Fruit fly (Drosophila melanogaster) Kc167 (cell line): ENCODE measurements around the gene CG11155.

ENCODE experiments used
- Myc ChIP-seq: fragments of >200 bp; optimal IDR thresholded peaks from 2 replicates; lab custom pipeline; 2017; ENCODE audit warnings: missing external identifiers
- Sin3A ChIP-seq: fragments of >200 bp; optimal IDR thresholded peaks from 2 replicates; lab custom pipeline; 2018; ENCODE audit warnings: missing external identifiers
- h ChIP-seq: fragments of >200 bp; optimal IDR thresholded peaks from 3 replicates; lab custom pipeline; 2018; ENCODE audit warnings: missing external identifiers
- insv ChIP-seq: fragments of >200 bp; optimal IDR thresholded peaks from 3 replicates; lab custom pipeline; 2018; ENCODE audit warnings: missing external identifiers
- psq ChIP-seq: fragments of >200 bp; optimal IDR thresholded peaks from 2 replicates; lab custom pipeline; 2017; ENCODE audit warnings: missing external identifiers
- ttk ChIP-seq: sonication (Bioruptor generic); optimal IDR thresholded peaks from 2 replicates; lab custom pipeline; 2017; ENCODE audit warnings: missing external identifiers

The CG11155 gene

DNA sequence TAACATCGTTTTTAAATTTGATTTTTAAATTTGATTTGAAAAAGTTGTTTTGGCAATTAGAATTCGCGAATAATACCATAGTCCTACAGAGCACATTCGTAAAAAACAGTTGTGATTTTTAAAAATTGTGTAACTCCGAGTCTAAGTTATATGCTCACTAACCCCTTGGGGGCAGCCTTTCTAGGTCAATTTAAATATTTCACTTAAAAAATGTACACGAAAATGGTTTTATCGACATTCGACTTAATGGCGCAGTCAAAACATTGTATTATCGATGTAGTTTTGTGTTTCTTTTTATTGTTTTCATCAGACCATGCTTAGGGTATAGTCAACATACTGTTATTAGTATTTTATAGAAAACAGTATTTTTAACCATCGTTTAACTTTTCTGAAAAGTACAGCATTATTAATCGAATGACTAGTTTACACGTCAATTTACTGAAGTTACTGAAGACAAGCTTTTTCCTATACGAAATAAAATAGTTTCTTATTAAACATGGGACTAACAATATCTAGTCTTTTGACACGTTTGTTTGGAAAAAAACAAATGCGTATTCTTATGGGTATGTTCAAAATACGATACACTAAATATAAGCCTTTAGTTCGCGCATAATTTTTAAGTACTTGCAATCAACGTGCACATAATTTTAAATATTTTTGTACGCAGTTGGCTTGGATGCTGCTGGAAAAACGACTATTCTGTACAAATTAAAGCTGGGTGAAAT lies 2.5 kb upstream of the CG11155 start, which contains the start of gene Arf4:
Gene Arf4 (plus strand): TSS at position 399 of the 725 bp plus-strand sequence.
- TF ChIP-seq ttk (lab: Kevin White, UChicago) (no peak), Myc (lab: Kevin White, UChicago) (no peak), psq (lab: Kevin White, UChicago) (no peak), h (lab: Kevin White, UChicago) (no peak), insv (lab: Kevin White, UChicago) (no peak), Sin3A (no peak)

DNA sequence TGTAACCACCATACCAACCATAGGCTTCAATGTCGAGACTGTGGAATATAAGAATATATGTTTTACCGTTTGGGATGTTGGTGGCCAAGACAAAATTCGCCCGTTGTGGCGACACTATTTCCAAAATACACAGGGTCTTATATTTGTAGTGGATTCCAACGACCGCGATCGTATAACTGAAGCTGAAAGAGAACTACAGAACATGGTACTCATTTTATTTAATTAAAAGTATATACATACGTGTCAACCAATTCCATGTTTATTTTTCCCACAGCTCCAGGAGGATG lies 2.0 kb upstream of the CG11155 start:
- TF ChIP-seq Myc (lab: Kevin White, UChicago) = no peak
- TF ChIP-seq Sin3A = no peak
- no peak for TF ChIP-seq h (lab: Kevin White, UChicago)
- no peak for TF ChIP-seq psq (lab: Kevin White, UChicago)
- TF ChIP-seq ttk (lab: Kevin White, UChicago) = no peak
- no peak for TF ChIP-seq insv (lab: Kevin White, UChicago)

DNA sequence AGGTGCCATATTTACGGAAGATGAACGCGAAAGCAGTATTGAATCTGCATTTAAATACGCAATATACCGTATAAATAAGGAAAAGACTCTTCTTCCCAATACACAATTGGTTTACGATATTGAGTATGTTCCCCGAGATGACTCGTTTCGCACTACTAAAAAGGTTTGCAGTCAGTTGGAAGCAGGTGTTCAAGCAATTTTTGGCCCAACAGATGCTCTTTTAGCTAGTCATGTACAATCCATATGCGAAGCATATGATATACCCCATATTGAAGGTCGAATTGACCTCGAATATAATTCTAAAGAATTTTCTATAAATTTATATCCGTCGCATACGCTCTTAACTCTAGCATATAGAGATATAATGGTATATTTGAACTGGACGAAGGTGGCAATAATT lies 598 bp downstream of the CG11155 start:
- TF ChIP-seq h (lab: Kevin White, UChicago) (no peak), ttk (lab: Kevin White, UChicago) (no peak), Sin3A (no peak), insv (lab: Kevin White, UChicago) (no peak), psq (lab: Kevin White, UChicago) (no peak), Myc (lab: Kevin White, UChicago) (no peak)

DNA sequence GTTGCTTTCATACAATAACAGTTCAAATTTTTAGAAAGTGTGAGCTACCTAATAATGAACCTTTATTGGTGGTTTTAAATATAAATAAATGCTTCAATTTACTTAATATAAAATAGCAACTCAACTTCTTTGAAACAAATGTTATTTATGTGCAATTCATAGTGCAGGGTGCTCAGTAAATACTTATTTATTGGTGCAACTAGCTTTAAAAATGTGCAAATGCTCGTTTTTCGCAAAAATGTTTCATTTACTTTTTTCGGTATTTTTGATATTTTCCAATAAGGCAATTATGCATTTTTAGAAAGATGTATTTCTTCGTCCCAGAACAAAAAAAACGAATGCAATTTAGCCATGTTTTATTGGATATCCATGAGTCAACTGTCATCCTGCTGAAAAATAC lies 18.3 kb downstream of the CG11155 start:
- no peak for TF ChIP-seq insv (lab: Kevin White, UChicago)
- TF ChIP-seq Sin3A = no peak
- TF ChIP-seq h (lab: Kevin White, UChicago) = no peak
- no peak for TF ChIP-seq ttk (lab: Kevin White, UChicago)
- no peak for TF ChIP-seq psq (lab: Kevin White, UChicago)
- TF ChIP-seq Myc (lab: Kevin White, UChicago) = no peak

DNA sequence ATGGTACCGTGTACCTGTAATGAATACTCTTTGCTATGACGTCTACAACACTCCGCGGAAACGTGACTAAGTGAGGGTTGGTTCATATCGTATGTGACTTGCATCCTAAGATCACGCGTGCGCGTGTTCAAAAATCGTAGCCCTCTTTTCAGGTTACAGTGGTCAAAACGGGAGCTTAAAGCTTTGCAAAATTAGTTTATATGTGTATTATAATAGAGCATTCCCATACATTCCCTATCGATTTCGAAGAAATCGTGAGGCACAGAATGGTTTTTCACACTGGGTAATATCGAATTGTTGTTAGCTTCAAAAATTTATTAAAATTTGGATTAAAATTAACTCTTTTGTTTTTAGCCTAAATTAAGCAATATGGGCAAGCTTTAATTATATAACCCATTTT lies 20.1 kb downstream of the CG11155 start:
- TF ChIP-seq ttk (lab: Kevin White, UChicago) (no peak), Sin3A (no peak), h (lab: Kevin White, UChicago) (no peak), insv (lab: Kevin White, UChicago) (no peak), Myc (lab: Kevin White, UChicago) (no peak), psq (lab: Kevin White, UChicago) (no peak)

DNA sequence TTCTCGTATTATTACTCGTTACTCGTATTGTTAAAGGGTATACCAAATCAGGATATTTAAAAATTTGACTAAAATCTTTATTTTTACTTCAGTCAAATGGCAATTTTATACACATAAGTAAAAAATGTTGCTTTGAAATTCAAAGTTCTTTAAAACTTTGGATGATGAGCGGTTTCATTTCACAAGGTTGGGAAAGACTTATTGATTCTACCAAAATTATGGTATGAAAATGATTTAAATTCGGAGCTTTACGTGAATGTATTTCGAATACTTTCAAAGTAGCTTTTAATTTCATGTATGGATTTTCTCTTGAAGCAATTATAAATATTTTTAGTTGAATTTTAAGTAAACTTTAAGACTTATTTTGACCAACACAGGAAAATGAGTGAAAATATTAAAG lies 20.8 kb downstream of the CG11155 start, which contains the start of gene Kif3C:
Gene Kif3C (plus strand): TSS at position 301 of the 400 bp plus-strand sequence.
- no peak for TF ChIP-seq psq (lab: Kevin White, UChicago)
- TF ChIP-seq insv (lab: Kevin White, UChicago) = no peak
- no peak for TF ChIP-seq ttk (lab: Kevin White, UChicago)
- no peak for TF ChIP-seq Sin3A
- no peak for TF ChIP-seq h (lab: Kevin White, UChicago)
- no peak for TF ChIP-seq Myc (lab: Kevin White, UChicago)

DNA sequence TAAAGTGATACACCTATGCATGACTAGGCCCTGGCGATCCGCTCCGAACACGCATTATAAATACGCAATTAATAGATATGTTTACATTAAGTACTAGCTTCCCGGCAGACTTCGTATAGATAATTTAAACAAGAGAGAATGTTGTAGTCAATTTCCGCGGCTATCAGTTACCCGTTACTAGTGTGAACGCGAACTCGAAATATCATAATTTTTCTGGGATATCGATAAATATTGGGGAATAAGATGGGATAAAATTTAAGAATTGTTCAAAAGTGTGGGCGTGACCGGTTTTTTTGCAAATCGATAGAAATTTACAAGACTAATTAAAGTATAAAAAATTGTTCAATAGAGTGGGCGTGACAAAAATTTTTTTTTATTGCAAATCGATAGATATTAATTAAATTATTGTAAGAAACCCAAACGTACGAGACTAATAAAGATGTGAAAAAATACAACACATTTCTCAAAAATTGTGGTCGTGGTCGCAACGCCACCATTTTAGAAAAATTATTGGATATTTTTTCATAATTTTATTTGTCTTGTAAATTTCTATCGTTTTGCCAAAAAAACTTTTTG lies 21.7 kb downstream of the CG11155 start:
- no peak for TF ChIP-seq ttk (lab: Kevin White, UChicago)
- TF ChIP-seq Sin3A = no peak
- TF ChIP-seq insv (lab: Kevin White, UChicago) = no peak
- TF ChIP-seq Myc (lab: Kevin White, UChicago) = no peak
- TF ChIP-seq psq (lab: Kevin White, UChicago) = no peak
- TF ChIP-seq h (lab: Kevin White, UChicago) = no peak

DNA sequence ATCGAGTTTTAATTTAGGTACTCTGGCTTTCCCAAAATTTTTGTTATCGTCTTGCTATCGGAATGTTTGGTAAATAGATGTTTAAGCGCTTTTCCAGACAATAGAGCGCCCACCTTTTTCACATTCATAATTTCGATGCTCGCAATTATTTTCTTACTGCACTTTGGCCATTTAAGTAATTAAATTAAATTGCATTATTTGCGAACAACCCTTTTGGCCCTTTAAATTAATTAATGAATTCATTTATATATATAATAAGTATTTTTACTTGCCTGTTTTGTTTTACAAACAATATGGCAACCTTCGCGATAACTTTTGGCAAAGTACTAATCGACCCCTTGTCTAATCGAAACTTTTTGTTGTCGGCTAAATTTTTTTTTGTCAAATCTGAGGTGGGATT lies 29.9 kb downstream of the CG11155 start:
- TF ChIP-seq insv (lab: Kevin White, UChicago) (no peak), Myc (lab: Kevin White, UChicago) (no peak), Sin3A (no peak), psq (lab: Kevin White, UChicago) (no peak)

DNA sequence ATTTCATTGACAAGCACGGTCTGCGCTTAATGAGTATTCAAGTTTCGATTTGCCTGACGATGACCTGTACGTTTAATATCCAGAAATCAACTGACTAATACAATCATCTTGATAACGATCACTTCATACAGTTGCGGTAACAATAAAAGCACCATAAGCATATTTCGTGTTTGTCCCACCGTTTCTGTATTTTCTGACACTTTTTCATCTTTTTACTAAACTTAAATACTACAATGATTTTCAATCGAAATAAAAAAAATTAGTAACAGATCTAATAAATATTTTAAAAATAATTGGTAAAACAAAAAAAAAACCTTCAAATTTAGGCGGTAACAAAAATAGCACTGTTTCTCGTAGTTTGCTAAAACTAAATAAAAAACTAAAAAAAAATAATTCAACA lies 35.7 kb downstream of the CG11155 start, which contains the start of gene CG32017:
Gene CG32017 (minus strand): TSS at position 101 of the 400 bp plus-strand sequence.
- TF ChIP-seq Myc (lab: Kevin White, UChicago) (no peak), insv (lab: Kevin White, UChicago) (no peak), psq (lab: Kevin White, UChicago) (no peak), ttk (lab: Kevin White, UChicago) (no peak), h (lab: Kevin White, UChicago) (no peak), Sin3A (no peak)

DNA sequence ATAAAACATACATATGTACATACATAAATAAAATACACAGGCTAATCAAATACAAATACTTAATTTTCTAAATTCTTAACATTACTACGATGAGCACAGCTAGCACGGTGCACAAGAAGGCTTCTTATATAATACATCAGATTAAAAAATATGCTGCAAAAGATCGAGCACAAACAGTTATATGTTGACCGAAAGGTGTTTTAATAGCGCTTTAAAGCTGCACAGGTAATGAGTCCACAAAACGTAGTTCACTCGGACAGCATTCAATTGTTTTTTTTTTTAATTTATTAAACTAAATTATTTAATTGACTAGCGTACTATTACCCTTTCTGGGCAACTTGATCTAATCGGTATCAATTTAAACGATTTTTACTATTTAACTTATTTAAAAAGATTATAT lies 48.8 kb downstream of the CG11155 start:
- TF ChIP-seq Myc (lab: Kevin White, UChicago) (no peak), Sin3A (no peak), h (lab: Kevin White, UChicago) (no peak), ttk (lab: Kevin White, UChicago) (no peak), insv (lab: Kevin White, UChicago) (no peak), psq (lab: Kevin White, UChicago) (no peak)

DNA sequence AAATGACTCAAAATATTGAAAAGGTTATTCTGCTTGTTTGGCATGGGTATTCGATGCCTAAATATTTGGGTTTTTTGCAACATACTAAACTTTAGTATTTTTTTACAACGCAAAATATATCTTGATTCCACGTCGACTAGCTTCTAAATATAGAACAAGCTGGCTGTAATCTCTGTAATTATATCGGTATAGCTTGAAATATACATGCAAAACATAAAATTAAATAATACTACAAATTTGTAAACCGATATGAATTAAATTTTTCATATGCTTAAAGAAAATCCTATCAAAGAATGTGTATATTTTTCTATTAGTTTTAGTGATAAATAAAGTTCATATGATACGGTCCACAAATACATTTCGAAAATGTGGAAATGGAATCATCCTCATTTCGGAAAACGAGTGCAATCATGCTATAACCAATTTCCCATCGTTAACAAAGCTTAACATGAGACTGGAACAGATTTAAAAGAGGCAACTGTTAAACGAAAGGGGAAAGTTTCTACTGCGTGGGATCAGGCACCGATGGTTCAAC lies 55.3 kb downstream of the CG11155 start, which contains the start of gene pho:
Gene pho (minus strand): TSS at position 38 of the 535 bp plus-strand sequence.
- no peak for TF ChIP-seq psq (lab: Kevin White, UChicago)
- no peak for TF ChIP-seq insv (lab: Kevin White, UChicago)
- TF ChIP-seq Myc (lab: Kevin White, UChicago) = no peak
- TF ChIP-seq h (lab: Kevin White, UChicago) = no peak
- TF ChIP-seq ttk (lab: Kevin White, UChicago) = no peak
- TF ChIP-seq Sin3A = no peak
